Worm (Caenorhabditis elegans) whole organism, young adult: ENCODE data around the gene egl-26.
A peak's percentile ranks its signal among the peaks of the same experiment; 100 is the strongest.

Experiments
- B0261.1 ChIP-seq: sonication (generic microtip); optimal IDR thresholded peaks from 2 replicates; lab custom pipeline; 2016; ENCODE audit warnings: mild to moderate bottlenecking, missing genetic modification characterization, moderate library complexity, missing compliant biosample characterization
- F37B4.10 ChIP-seq: fragments of 200-800 bp; sonication (Bioruptor generic); IDR thresholded peaks from 2 replicates; pipeline ENCODE4 v1.3.6; 2022; ENCODE audit warnings: missing genetic modification characterization, missing compliant biosample characterization
- F39B2.1 ChIP-seq: fragments of 200-800 bp; sonication (Bioruptor generic); IDR thresholded peaks from 2 replicates; pipeline ENCODE4 v1.3.6; 2022; ENCODE audit warnings: missing genetic modification reagents, missing genetic modification characterization, missing compliant biosample characterization
- F49E8.2 ChIP-seq: sonication (generic microtip); optimal IDR thresholded peaks from 3 replicates; lab custom pipeline; 2017; ENCODE audit warnings: missing genetic modification characterization, mild to moderate bottlenecking, missing compliant biosample characterization, antibody characterized with exemption, moderate library complexity; ENCODE audit not compliant: insufficient read depth
- F52B5.7 ChIP-seq: sonication (generic microtip); optimal IDR thresholded peaks from 2 replicates; lab custom pipeline; 2016; ENCODE audit warnings: mild to moderate bottlenecking, missing genetic modification characterization, missing compliant biosample characterization
- T26A5.8 ChIP-seq: sonication (generic microtip); optimal IDR thresholded peaks from 2 replicates; lab custom pipeline; 2016; ENCODE audit warnings: missing genetic modification characterization, missing compliant biosample characterization
- Y95B8A.8 ChIP-seq: fragments of 200-800 bp; sonication (Bioruptor generic); IDR thresholded peaks from 2 replicates; pipeline ENCODE4 v1.3.6; 2022; ENCODE audit warnings: missing genetic modification reagents, missing genetic modification characterization, missing compliant biosample characterization
- attf-3 ChIP-seq: fragments of 200-800 bp; sonication (Bioruptor generic); conservative IDR thresholded peaks from 2 replicates; pipeline ENCODE4 v1.3.6; 2022; ENCODE audit warnings: missing genetic modification reagents, missing genetic modification characterization, missing compliant biosample characterization
- attf-5 ChIP-seq: fragments of 200-800 bp; sonication (Bioruptor generic); optimal IDR thresholded peaks from 2 replicates; lab custom pipeline; 2018; ENCODE audit warnings: mild to moderate bottlenecking, missing genetic modification characterization, missing compliant biosample characterization
- cebp-1 ChIP-seq, 2 experiments: fragments of 200-800 bp in 1 of 2; sonication (Bioruptor generic) in 1 of 2; sonication (generic microtip) in 1 of 2; IDR thresholded peaks in 1 of 2; optimal IDR thresholded peaks in 1 of 2; 2 replicates each; pipeline versions ENCODE4 v1.3.6 to Lab custom; 2017 to 2022; ENCODE audit warnings: missing compliant biosample characterization in 2 of 2, missing genetic modification characterization in 2 of 2, mild to moderate bottlenecking in 1 of 2, missing genetic modification reagents in 1 of 2, moderate library complexity in 1 of 2
- cebp-2 ChIP-seq: fragments of 200-800 bp; sonication (Bioruptor generic); IDR thresholded peaks from 2 replicates; pipeline ENCODE4 v1.3.6; 2022; ENCODE audit warnings: missing genetic modification characterization, missing compliant biosample characterization
- dpff-1 ChIP-seq: sonication (generic microtip); optimal IDR thresholded peaks from 2 replicates; lab custom pipeline; 2017; ENCODE audit warnings: mild to moderate bottlenecking, missing genetic modification characterization, missing compliant biosample characterization
- dpl-1 ChIP-seq: fragments of 150-350 bp; optimal IDR thresholded peaks from 2 replicates; lab custom pipeline; 2014; ENCODE audit warnings: missing biosample characterization, missing genetic modification reagents, missing genetic modification characterization
- egl-18 ChIP-seq: fragments of 200-800 bp; sonication (Bioruptor generic); IDR thresholded peaks from 2 replicates; pipeline ENCODE4 v1.3.6; 2022; ENCODE audit warnings: missing genetic modification reagents, missing genetic modification characterization, missing compliant biosample characterization
- ets-4 ChIP-seq: fragments of 200-800 bp; sonication (Bioruptor generic); optimal IDR thresholded peaks from 2 replicates; lab custom pipeline; 2018; ENCODE audit warnings: mild to moderate bottlenecking, missing genetic modification characterization, missing compliant biosample characterization
- fkh-3 ChIP-seq: sonication (generic microtip); optimal IDR thresholded peaks from 2 replicates; lab custom pipeline; 2016; ENCODE audit warnings: mild to moderate bottlenecking, missing genetic modification characterization, missing compliant biosample characterization
- him-1 ChIP-seq: sonication (generic microtip); optimal IDR thresholded peaks from 2 replicates; lab custom pipeline; 2016; ENCODE audit warnings: missing genotype, missing genetic modification reagents, missing genetic modification characterization, missing compliant biosample characterization
- let-526 ChIP-seq: fragments of 200-800 bp; sonication (Bioruptor generic); IDR thresholded peaks from 2 replicates; pipeline ENCODE4 v1.3.6; 2022; ENCODE audit warnings: missing genetic modification reagents, missing genetic modification characterization, missing compliant biosample characterization
- lir-1 ChIP-seq: fragments of 200-800 bp; sonication (Bioruptor generic); conservative IDR thresholded peaks from 2 replicates; pipeline ENCODE4 v1.3.6; 2022; ENCODE audit warnings: missing genetic modification reagents, missing genetic modification characterization, missing compliant biosample characterization
- mcd-1 ChIP-seq: fragments of 200-800 bp; sonication (Bioruptor generic); IDR thresholded peaks from 2 replicates; pipeline ENCODE4 v1.3.6; 2022; ENCODE audit warnings: missing genetic modification reagents, missing genetic modification characterization, missing compliant biosample characterization
- mel-28 ChIP-seq: sonication (generic microtip); optimal IDR thresholded peaks from 2 replicates; lab custom pipeline; 2016; ENCODE audit warnings: borderline replicate concordance, mild to moderate bottlenecking, missing genetic modification characterization, missing compliant biosample characterization
- nfya-1 ChIP-seq: sonication (generic microtip); optimal IDR thresholded peaks from 2 replicates; lab custom pipeline; 2017; ENCODE audit warnings: antibody characterized with exemption, missing compliant biosample characterization, missing genetic modification characterization, borderline replicate concordance; ENCODE audit not compliant: insufficient read depth
- nfyb-1 ChIP-seq: fragments of 200-800 bp; sonication (Bioruptor generic); IDR thresholded peaks from 2 replicates; pipeline ENCODE4 v1.3.6; 2022; ENCODE audit warnings: missing genetic modification reagents, missing genetic modification characterization, missing compliant biosample characterization
- nhr-27 ChIP-seq: fragments of 200-800 bp; sonication (Bioruptor generic); optimal IDR thresholded peaks from 2 replicates; lab custom pipeline; 2018; ENCODE audit warnings: mild to moderate bottlenecking, missing genetic modification characterization, moderate library complexity, missing compliant biosample characterization
- rpc-1 ChIP-seq, 2 experiments: fragments of 150-350 bp in 1 of 2; sonication (generic microtip) in 1 of 2; optimal IDR thresholded peaks; 2 replicates each; lab custom pipeline; 2014 to 2018; ENCODE audit warnings: missing biosample characterization in 1 of 2, missing genetic modification characterization in 1 of 2, missing genetic modification reagents in 1 of 2, missing genotype in 1 of 2
- snpc-4 ChIP-seq, 5 experiments: fragments of 150-350 bp in 1 of 5; sonication (generic microtip) in 4 of 5; optimal IDR thresholded peaks; 2 replicates each; lab custom pipeline; 2014 to 2018; ENCODE audit warnings: missing genetic modification characterization in 5 of 5, missing biosample characterization in 3 of 5, antibody characterized with exemption in 2 of 5, mild to moderate bottlenecking in 2 of 5, missing compliant biosample characterization in 2 of 5, missing genotype in 2 of 5, moderate library complexity in 2 of 5, missing genetic modification reagents in 1 of 5
- somi-1 ChIP-seq: fragments of 200-800 bp; sonication (Bioruptor generic); optimal IDR thresholded peaks from 2 replicates; lab custom pipeline; 2018; ENCODE audit warnings: mild to moderate bottlenecking, missing genetic modification characterization, missing compliant biosample characterization
- unc-130 ChIP-seq: sonication (generic microtip); optimal IDR thresholded peaks from 2 replicates; lab custom pipeline; 2016; ENCODE audit warnings: missing genetic modification reagents, missing genetic modification characterization, missing compliant biosample characterization
- xnd-1 ChIP-seq: sonication (generic microtip); optimal IDR thresholded peaks from 2 replicates; lab custom pipeline; 2016; ENCODE audit warnings: missing genotype, missing genetic modification reagents, missing genetic modification characterization, missing compliant biosample characterization
- zim-3 ChIP-seq: sonication (generic microtip); optimal IDR thresholded peaks from 2 replicates; lab custom pipeline; 2017; ENCODE audit warnings: mild to moderate bottlenecking, missing genetic modification characterization, moderate library complexity, missing compliant biosample characterization
- ztf-25 ChIP-seq: fragments of 200-800 bp; sonication (Bioruptor generic); IDR thresholded peaks from 2 replicates; pipeline ENCODE4 v1.3.6; 2022; ENCODE audit warnings: missing genetic modification reagents, missing genetic modification characterization, missing compliant biosample characterization
- ztf-26 ChIP-seq: sonication (generic microtip); optimal IDR thresholded peaks from 2 replicates; lab custom pipeline; 2017; ENCODE audit warnings: missing genetic modification characterization, missing compliant biosample characterization
- ztf-28 ChIP-seq: fragments of 200-800 bp; sonication (Bioruptor generic); IDR thresholded peaks from 2 replicates; pipeline ENCODE4 v1.3.6; 2022; ENCODE audit warnings: missing genetic modification reagents, missing genetic modification characterization, missing compliant biosample characterization

The egl-26 gene

DNA sequence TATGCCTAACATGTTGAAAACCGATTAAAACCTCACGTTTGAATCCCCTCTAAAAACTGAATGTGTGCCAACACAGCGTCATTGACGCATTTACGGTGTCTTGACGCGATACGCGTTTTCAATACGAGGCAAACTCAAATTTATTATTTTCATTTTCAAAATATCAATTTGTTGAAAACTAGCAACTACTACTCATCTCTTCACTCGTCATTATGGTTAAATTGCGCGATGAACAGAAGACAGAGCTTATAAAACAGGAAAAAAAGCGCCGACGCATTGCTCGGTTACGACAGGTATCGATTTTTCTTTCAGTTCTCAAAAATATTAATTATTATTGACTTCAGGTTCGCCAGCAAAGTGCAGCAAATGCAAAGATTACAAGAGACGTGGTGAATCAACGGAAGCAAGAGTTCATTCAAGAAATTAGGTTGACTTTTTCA, 44.9 kb upstream of the egl-26 start, which contains the start of gene enee-1 (continued):
- TF ChIP-seq Y95B8A.8 (GFP tag; lab: Robert Waterston, UW) = no peak
- no peak for TF ChIP-seq zim-3
- no peak for TF ChIP-seq unc-130 (GFP tag; lab: Kevin White, UChicago)
- no peak for TF ChIP-seq ets-4 (GFP tag; lab: Kevin White, UChicago)
- TF ChIP-seq attf-5 = no peak
- peak; percentile 43; the same call in 1 of the 2 replicates for TF ChIP-seq attf-3 (GFP tag; lab: Robert Waterston, UW)
- no peak for TF ChIP-seq F49E8.2 (tag; lab: Kevin White, UChicago)
- TF ChIP-seq F52B5.7 (tag; lab: Kevin White, UChicago) = no peak
- TF ChIP-seq nfyb-1 (GFP tag; lab: Robert Waterston, UW) = peak; percentile 56; the same call in 1 of the 2 replicates
- TF ChIP-seq lir-1 = peak; percentile 17; the same call in 1 of the 2 replicates
- no peak for TF ChIP-seq rpc-1 (optimal IDR thresholded peaks at IDR 0.05; lab: Kevin White, UChicago)
- TF ChIP-seq rpc-1 (tag; optimal IDR thresholded peaks at IDR 0.05; lab: Kevin White, UChicago) = no peak
- no peak for TF ChIP-seq nhr-27 (tag; lab: Kevin White, UChicago)

DNA sequence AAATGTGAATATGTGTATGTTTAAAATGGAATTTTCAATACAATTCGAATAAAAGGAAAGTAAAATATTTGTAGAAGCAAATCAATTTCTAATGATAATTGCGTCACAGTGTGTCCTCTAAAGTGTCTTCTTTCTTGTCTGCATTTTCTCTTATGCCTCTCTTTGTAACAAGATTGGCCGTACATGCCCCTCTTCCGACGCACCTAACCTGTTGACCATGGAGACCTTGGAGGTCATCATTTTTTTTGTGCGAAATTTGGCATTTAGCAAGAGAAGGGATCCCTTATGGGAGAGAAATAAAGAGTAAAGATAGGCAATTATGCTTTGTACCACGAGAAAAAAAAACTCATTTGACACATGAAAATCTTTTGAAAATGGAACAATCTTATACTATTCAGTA, 41.2 kb upstream of the egl-26 start, which contains the start of gene F23F1.4:
Gene F23F1.4 (minus strand): TSS at position 141 of the 400 bp plus-strand sequence.
- no peak for TF ChIP-seq nfya-1 (tag; lab: Kevin White, UChicago)

ce11 chrII:29578-29977, 39.9 kb upstream of the egl-26 start:
- TF ChIP-seq dpl-1 (GFP tag; lab: Kevin White, UChicago) = no peak
- no peak for TF ChIP-seq let-526 (GFP tag; lab: Robert Waterston, UW)
- TF ChIP-seq cebp-2 (GFP tag; lab: Robert Waterston, UW) = no peak
- TF ChIP-seq T26A5.8 (tag; lab: Kevin White, UChicago) = no peak
- TF ChIP-seq mel-28 (tag; lab: Kevin White, UChicago) = no peak
- TF ChIP-seq F39B2.1 (GFP tag; lab: Robert Waterston, UW) = no peak
- TF ChIP-seq F37B4.10 (GFP tag; lab: Robert Waterston, UW) = no peak
- no peak for TF ChIP-seq ztf-26
- TF ChIP-seq somi-1 = no peak
- TF ChIP-seq dpff-1 (tag; lab: Kevin White, UChicago) = no peak
- no peak for TF ChIP-seq nhr-27 (tag; lab: Kevin White, UChicago)
- no peak for TF ChIP-seq mcd-1
- no peak for TF ChIP-seq ztf-25 (GFP tag; lab: Robert Waterston, UW)
- TF ChIP-seq, all 124 proteins: peak for 0

DNA sequence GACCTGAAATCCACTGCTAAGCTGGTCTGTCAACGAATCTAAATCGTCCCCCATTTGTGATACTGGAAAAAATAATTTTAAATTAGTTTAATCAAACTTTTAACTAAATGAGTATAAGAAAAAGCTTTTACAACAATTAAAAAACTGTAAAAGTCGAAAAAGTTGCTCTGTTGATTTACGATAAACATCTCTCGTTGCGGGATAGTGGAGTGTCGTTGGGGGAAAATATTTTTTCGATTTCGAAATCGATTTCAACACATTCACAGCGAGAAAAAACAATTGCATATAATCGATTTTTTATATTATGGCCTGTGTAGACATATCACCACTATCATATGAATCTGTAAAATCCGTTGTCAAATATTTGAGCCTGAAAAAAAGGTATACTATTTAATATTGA, 37.9 kb upstream of the egl-26 start, which contains the start of the genes F23F1.5 and fbxc-54:
Gene F23F1.5 (minus strand): TSS at position 64 of the 400 bp plus-strand sequence.
Gene fbxc-54 (plus strand): TSS at position 199 of the 400 bp plus-strand sequence.
- no peak for TF ChIP-seq egl-18 (GFP tag; lab: Robert Waterston, UW)
- TF ChIP-seq cebp-1 (GFP tag; IDR thresholded peaks at IDR 0.05; lab: Robert Waterston, UW) = peak; percentile 94
- peak; percentile 98 for TF ChIP-seq cebp-1 (tag; optimal IDR thresholded peaks at IDR 0.05; lab: Kevin White, UChicago)
- TF ChIP-seq attf-3 (GFP tag; lab: Robert Waterston, UW) = peak; percentile 79

- no peak for TF ChIP-seq ztf-26
- no peak for TF ChIP-seq him-1 (tag; lab: Kevin White, UChicago)
- TF ChIP-seq mcd-1 = no peak
Measured at ce11 chrII:33904-34303, 35.5 kb upstream of the egl-26 start, which contains the start of gene F23F1.2. Gene F23F1.2 (plus strand): TSS chrII:34204.

ce11 chrII:37213-37612, 32.2 kb upstream of the egl-26 start, which contains the start of gene F23F1.6:
Gene F23F1.6 (minus strand): TSS chrII:37313.
- TF ChIP-seq ztf-28 (GFP tag; lab: Robert Waterston, UW) (no peak), xnd-1 (no peak), snpc-4 (GFP tag; optimal IDR thresholded peaks at IDR 0.05; lab: Kevin White, UChicago) (no peak), snpc-4 (tag; optimal IDR thresholded peaks at IDR 0.05; lab: Kevin White, UChicago) (no peak), B0261.1 (tag; lab: Kevin White, UChicago) (no peak), lir-1 (no peak), unc-130 (GFP tag; lab: Kevin White, UChicago) (no peak), fkh-3 (tag; lab: Kevin White, UChicago) (no peak)
